Worm (Caenorhabditis elegans): ENCODE results near the gene T07G12.5.

Gene T07G12.5

DNA sequence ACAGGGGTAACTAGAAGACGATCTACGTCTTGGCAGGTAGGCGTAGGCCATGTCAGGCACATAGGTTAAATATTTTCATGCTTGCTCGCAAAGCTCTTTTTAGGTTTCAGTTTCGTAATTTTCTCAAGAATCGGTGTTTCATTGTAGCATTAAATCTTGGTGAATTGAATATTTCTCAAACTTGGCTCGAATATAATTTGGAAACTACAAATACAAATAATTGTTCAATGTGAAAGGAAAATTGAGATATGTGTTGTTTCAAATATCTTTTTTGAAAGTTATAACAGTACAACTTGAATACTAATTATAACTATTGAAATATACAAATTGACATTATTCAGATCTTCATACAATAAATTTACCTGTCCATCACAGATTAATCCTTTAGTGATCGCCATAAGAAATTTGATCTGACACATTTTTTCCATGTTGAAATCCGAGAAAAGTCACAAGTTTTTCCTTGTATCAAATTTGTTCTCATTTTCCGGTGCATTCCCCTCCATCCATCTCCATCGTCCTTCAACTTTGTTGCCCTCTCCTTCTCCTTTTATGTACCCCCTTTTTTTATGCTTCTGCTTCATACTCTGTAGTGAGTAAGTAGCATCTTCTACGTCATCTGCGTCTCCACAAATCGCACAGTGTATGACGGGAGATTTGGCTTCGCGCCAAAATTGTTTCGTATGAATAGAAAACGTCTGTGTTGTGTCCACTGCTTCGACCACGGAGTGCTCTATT is 20.7 kb downstream of the T07G12.5 start, which contains the start of gene C02F4.5:
Gene C02F4.5 (minus strand): TSS at position 51 of the 735 bp plus-strand sequence.
- no peak for TF ChIP-seq mab-5 (tag; optimal IDR thresholded peaks at IDR 0.05)
- TF ChIP-seq unc-62 (GFP tag; optimal IDR thresholded peaks at IDR 0.05) = no peak
- TF ChIP-seq mls-2 (tag; optimal IDR thresholded peaks at IDR 0.05) = no peak
- no peak for TF ChIP-seq nhr-2 (tag; optimal IDR thresholded peaks at IDR 0.05)
- no peak for TF ChIP-seq ztf-11 (tag; optimal IDR thresholded peaks at IDR 0.05)
- TF ChIP-seq flh-1 (GFP tag; optimal IDR thresholded peaks at IDR 0.05) = no peak
- TF ChIP-seq ces-1 (GFP tag; optimal IDR thresholded peaks at IDR 0.05) = no peak
- no peak for TF ChIP-seq unc-39 (tag; optimal IDR thresholded peaks at IDR 0.05)
- TF ChIP-seq ceh-83 (GFP tag; optimal IDR thresholded peaks at IDR 0.05) = no peak
- TF ChIP-seq snpc-4 (tag; optimal IDR thresholded peaks at IDR 0.05) = no peak
- no peak for TF ChIP-seq lin-32 (GFP tag; optimal IDR thresholded peaks at IDR 0.05)

- TF ChIP-seq nhr-2 (tag; optimal IDR thresholded peaks at IDR 0.05) = no peak
- TF ChIP-seq snpc-4 (tag; optimal IDR thresholded peaks at IDR 0.05) = no peak
- TF ChIP-seq elt-3 (tag; optimal IDR thresholded peaks at IDR 0.05) = no peak
- TF ChIP-seq ham-2 (GFP tag; optimal IDR thresholded peaks at IDR 0.05) = no peak
- TF ChIP-seq lin-32 (GFP tag; optimal IDR thresholded peaks at IDR 0.05) = no peak
These were observed 23.8 kb downstream of the T07G12.5 start, which contains the start of gene cal-4 for ce11 chrIV:10521106-10521505. TSS of gene cal-4 (plus strand) at chrIV:10521406.

DNA sequence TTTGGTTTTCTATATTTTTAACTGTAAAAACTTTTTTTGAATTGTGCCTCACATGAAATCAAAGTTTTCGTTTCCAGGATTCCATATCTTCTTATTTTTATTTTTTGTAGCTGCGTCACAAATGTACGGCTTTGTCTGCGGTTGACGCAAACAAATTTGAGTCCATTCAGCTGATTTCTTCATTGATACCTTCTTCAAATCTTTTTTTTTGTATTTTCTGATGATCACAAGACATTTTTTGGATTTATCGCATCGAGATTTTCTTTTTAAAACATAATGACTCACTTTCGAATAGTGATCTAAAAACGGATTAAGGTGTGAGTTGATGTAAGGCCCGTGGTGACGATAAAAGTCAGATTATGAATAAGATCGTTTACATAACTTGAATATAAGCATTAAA is 26.3 kb downstream of the T07G12.5 start:
- no peak for TF ChIP-seq cnd-1 (tag; optimal IDR thresholded peaks at IDR 0.05)
- no peak for TF ChIP-seq hlh-1 (tag; optimal IDR thresholded peaks at IDR 0.05)
- TF ChIP-seq pha-4 (tag; optimal IDR thresholded peaks at IDR 0.05) = no peak
- TF ChIP-seq lin-32 (GFP tag; optimal IDR thresholded peaks at IDR 0.05) = no peak
- no peak for TF ChIP-seq sptf-1 (tag; optimal IDR thresholded peaks at IDR 0.05)
- no peak for TF ChIP-seq ztf-11 (tag; optimal IDR thresholded peaks at IDR 0.05)
- no peak for TF ChIP-seq ceh-39 (tag; optimal IDR thresholded peaks at IDR 0.05)
- no peak for TF ChIP-seq lsy-2 (tag; optimal IDR thresholded peaks at IDR 0.05)
- no peak for TF ChIP-seq snpc-4 (tag; optimal IDR thresholded peaks at IDR 0.05)
- no peak for TF ChIP-seq mep-1 (tag; optimal IDR thresholded peaks at IDR 0.05)
- no peak for TF ChIP-seq sem-2 (GFP tag; optimal IDR thresholded peaks at IDR 0.05)
- TF ChIP-seq mab-5 (tag; optimal IDR thresholded peaks at IDR 0.05) = no peak
- no peak for TF ChIP-seq flh-1 (GFP tag; optimal IDR thresholded peaks at IDR 0.05)

ce11 chrIV:10515128-10515527 is 29.8 kb downstream of the T07G12.5 start, which contains the start of gene C02F4.4:
TSS of gene C02F4.4 (minus strand) at chrIV:10515228.
- TF ChIP-seq sptf-1 (tag; optimal IDR thresholded peaks at IDR 0.05) (no peak), zip-8 (tag; optimal IDR thresholded peaks at IDR 0.05) (no peak), ztf-11 (tag; optimal IDR thresholded peaks at IDR 0.05) (no peak), hlh-1 (tag; optimal IDR thresholded peaks at IDR 0.05) (no peak), nhr-76 (tag; optimal IDR thresholded peaks at IDR 0.05) (no peak), pha-4 (tag; optimal IDR thresholded peaks at IDR 0.05) (no peak), ceh-39 (tag; optimal IDR thresholded peaks at IDR 0.05) (no peak)

ce11 chrIV:10513266-10513665 is 31.7 kb downstream of the T07G12.5 start:
- TF ChIP-seq elt-1 (tag; optimal IDR thresholded peaks at IDR 0.05; ENCODE audit: borderline replicate concordance, insufficient read depth) (no peak), nhr-76 (tag; optimal IDR thresholded peaks at IDR 0.05) (no peak), hlh-1 (tag; optimal IDR thresholded peaks at IDR 0.05) (no peak), nhr-2 (tag; optimal IDR thresholded peaks at IDR 0.05) (no peak), nhr-237 (tag; optimal IDR thresholded peaks at IDR 0.05) (no peak), sem-2 (GFP tag; optimal IDR thresholded peaks at IDR 0.05) (no peak), bed-3 (GFP tag; optimal IDR thresholded peaks at IDR 0.05) (no peak), unc-62 (GFP tag; optimal IDR thresholded peaks at IDR 0.05) (no peak)

- TF ChIP-seq elt-1 (tag; optimal IDR thresholded peaks at IDR 0.05; ENCODE audit: borderline replicate concordance, insufficient read depth) = no peak
- peak; percentile 73 for TF ChIP-seq unc-62 (GFP tag; optimal IDR thresholded peaks at IDR 0.05)
These were observed 32.2 kb downstream of the T07G12.5 start for ce11 chrIV:10512752-10513151.

DNA sequence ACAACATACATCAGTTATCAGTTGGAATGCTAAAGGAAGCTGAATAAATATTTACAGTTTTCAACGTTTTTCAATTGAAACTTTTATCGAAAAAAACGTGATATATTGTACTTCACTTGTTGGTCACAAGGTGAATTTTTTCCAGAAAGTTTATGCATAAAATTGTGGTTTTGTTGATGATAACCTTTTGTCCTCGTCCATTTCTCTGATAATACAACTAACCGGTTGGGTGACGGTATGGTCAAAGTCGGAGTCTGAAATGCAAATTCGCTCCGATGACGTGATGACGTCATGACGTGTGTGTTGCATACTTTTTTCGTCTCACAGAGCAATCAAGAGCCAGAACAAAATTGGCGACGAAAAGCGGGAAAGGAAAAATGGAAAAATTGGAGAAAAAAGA is 33.5 kb downstream of the T07G12.5 start:
- TF ChIP-seq unc-120 (tag; optimal IDR thresholded peaks at IDR 0.05; ENCODE audit: poor library complexity, severe bottlenecking) (no peak), zip-8 (tag; optimal IDR thresholded peaks at IDR 0.05) (peak; percentile 70)
